Worm (Caenorhabditis elegans) whole organism, L1 larva: ENCODE measurements around the gene ifb-1.

Experiments
- C04F5.9 ChIP-seq: sonication (generic microtip); optimal IDR thresholded peaks from 2 replicates; lab custom pipeline; 2016; ENCODE audit warnings: missing genetic modification characterization, missing compliant biosample characterization
- F16B12.6 ChIP-seq: fragments of 150-350 bp; optimal IDR thresholded peaks from 2 replicates; lab custom pipeline; 2014; ENCODE audit warnings: missing biosample characterization, missing genetic modification characterization
- Y116A8C.19 ChIP-seq: sonication (generic microtip); optimal IDR thresholded peaks from 2 replicates; lab custom pipeline; 2016; ENCODE audit warnings: missing compliant biosample characterization, missing genetic modification characterization, borderline replicate concordance
- aha-1 ChIP-seq: fragments of 150-350 bp; optimal IDR thresholded peaks from 2 replicates; lab custom pipeline; 2014; ENCODE audit warnings: missing biosample characterization, missing genetic modification characterization
- alr-1 ChIP-seq: fragments of 200-800 bp; sonication (Bioruptor generic); optimal IDR thresholded peaks from 2 replicates; lab custom pipeline; 2018; ENCODE audit warnings: borderline replicate concordance, mild to moderate bottlenecking, missing genetic modification characterization, missing compliant biosample characterization
- aly-2 ChIP-seq: fragments of 150-350 bp; optimal IDR thresholded peaks from 2 replicates; lab custom pipeline; 2014; ENCODE audit warnings: missing biosample characterization, missing genetic modification characterization
- ama-1 ChIP-seq: fragments of 150-350 bp; optimal IDR thresholded peaks from 2 replicates; lab custom pipeline; 2014
- ceh-63 ChIP-seq: fragments of 200-800 bp; sonication (Bioruptor generic); optimal IDR thresholded peaks from 2 replicates; lab custom pipeline; 2018; ENCODE audit warnings: mild to moderate bottlenecking, missing genetic modification characterization, missing compliant biosample characterization
- ceh-82 ChIP-seq, 3 experiments: fragments of 150-350 bp in 1 of 3; sonication (generic microtip) in 2 of 3; optimal IDR thresholded peaks; 2 replicates each; lab custom pipeline; 2014 to 2017; ENCODE audit warnings: missing biosample characterization in 3 of 3, missing genetic modification characterization in 3 of 3
- ceh-90 ChIP-seq: sonication (generic microtip); optimal IDR thresholded peaks from 2 replicates; lab custom pipeline; 2016; ENCODE audit warnings: missing genetic modification characterization, missing compliant biosample characterization
- ces-1 ChIP-seq: fragments of 150-350 bp; optimal IDR thresholded peaks from 2 replicates; lab custom pipeline; 2014; ENCODE audit warnings: missing biosample characterization, missing genetic modification reagents, missing genetic modification characterization
- dpl-1 ChIP-seq, 3 experiments: fragments of 150-350 bp in 2 of 3; sonication (generic microtip) in 1 of 3; optimal IDR thresholded peaks; 2 replicates each; lab custom pipeline; 2014 to 2017; ENCODE audit warnings: missing biosample characterization in 3 of 3, missing genetic modification characterization in 3 of 3, missing genetic modification reagents in 3 of 3
- efl-1 ChIP-seq, 4 experiments: fragments of 150-350 bp; optimal IDR thresholded peaks in 3 of 4; peaks in 1 of 4; 1 replicate in 1 of 4; 2 replicates in 3 of 4; lab custom pipeline; 2014; ENCODE audit warnings: missing biosample characterization in 2 of 4, missing genetic modification characterization in 2 of 4, missing genetic modification reagents in 2 of 4
- efl-3 ChIP-seq: fragments of 200-800 bp; sonication (Bioruptor generic); optimal IDR thresholded peaks from 2 replicates; lab custom pipeline; 2018; ENCODE audit warnings: mild to moderate bottlenecking, missing genetic modification characterization, missing compliant biosample characterization
- egl-13 ChIP-seq: sonication (generic microtip); optimal IDR thresholded peaks from 2 replicates; lab custom pipeline; 2016; ENCODE audit warnings: missing genotype, missing genetic modification reagents, missing genetic modification characterization, missing compliant biosample characterization
- egl-27 ChIP-seq, 2 experiments: fragments of 150-350 bp in 1 of 2; sonication (generic microtip); optimal IDR thresholded peaks; 3 replicates each; lab custom pipeline; 2017 to 2018; ENCODE audit warnings: missing biosample characterization in 2 of 2, missing genetic modification characterization in 2 of 2, missing genetic modification reagents in 2 of 2
- elt-2 ChIP-seq: sonication (generic microtip); optimal IDR thresholded peaks from 2 replicates; lab custom pipeline; 2016; ENCODE audit warnings: missing genetic modification characterization, mild to moderate bottlenecking, inconsistent platforms, missing compliant biosample characterization, missing genetic modification reagents
- elt-3 ChIP-seq, 6 experiments: fragments of 150-350 bp in 1 of 6; sonication (generic microtip); optimal IDR thresholded peaks; 2 replicates each; lab custom pipeline; 2017 to 2018; ENCODE audit warnings: missing biosample characterization in 6 of 6, missing genetic modification characterization in 6 of 6, inconsistent platforms in 1 of 6
- fkh-10 ChIP-seq: sonication (generic microtip); optimal IDR thresholded peaks from 2 replicates; lab custom pipeline; 2017; ENCODE audit warnings: missing biosample characterization, missing genetic modification reagents, missing genetic modification characterization
- fkh-8 ChIP-seq: sonication (generic microtip); optimal IDR thresholded peaks from 2 replicates; lab custom pipeline; 2016; ENCODE audit warnings: mild to moderate bottlenecking, missing genetic modification characterization, missing compliant biosample characterization
- fos-1 ChIP-seq: fragments of 150-350 bp; optimal IDR thresholded peaks from 2 replicates; lab custom pipeline; 2014; ENCODE audit warnings: missing biosample characterization, missing genetic modification characterization
- grh-1 ChIP-seq: fragments of 200-800 bp; sonication (Bioruptor generic); IDR thresholded peaks from 2 replicates; pipeline ENCODE4 v1.3.6; 2022; ENCODE audit warnings: missing genetic modification reagents, missing genetic modification characterization, missing compliant biosample characterization
- hlh-17 ChIP-seq: fragments of 200-800 bp; sonication (Bioruptor generic); optimal IDR thresholded peaks from 2 replicates; lab custom pipeline; 2018; ENCODE audit warnings: missing genetic modification characterization, mild to moderate bottlenecking, missing compliant biosample characterization, moderate library complexity, borderline replicate concordance
- hlh-4 ChIP-seq: sonication (generic microtip); optimal IDR thresholded peaks from 2 replicates; lab custom pipeline; 2016; ENCODE audit warnings: mild to moderate bottlenecking, missing genetic modification characterization, missing compliant biosample characterization
- hpl-2 ChIP-seq: fragments of 150-350 bp; optimal IDR thresholded peaks from 2 replicates; lab custom pipeline; 2014; ENCODE audit warnings: missing biosample characterization, missing genetic modification reagents, missing genetic modification characterization
- irx-1 ChIP-seq: sonication (generic microtip); optimal IDR thresholded peaks from 2 replicates; lab custom pipeline; 2016; ENCODE audit warnings: missing genetic modification characterization, missing compliant biosample characterization
- jun-1 ChIP-seq: fragments of 150-350 bp; optimal IDR thresholded peaks from 2 replicates; lab custom pipeline; 2014; ENCODE audit warnings: missing biosample characterization, missing genetic modification reagents, missing genetic modification characterization
- lin-14 ChIP-seq: fragments of 200-800 bp; sonication (Bioruptor generic); optimal IDR thresholded peaks from 2 replicates; lab custom pipeline; 2018; ENCODE audit warnings: mild to moderate bottlenecking, missing genetic modification characterization, moderate library complexity, missing compliant biosample characterization
- mef-2 ChIP-seq: fragments of 150-350 bp; optimal IDR thresholded peaks from 2 replicates; lab custom pipeline; 2014; ENCODE audit warnings: missing biosample characterization, missing genetic modification characterization
- mep-1 ChIP-seq: fragments of 150-350 bp; optimal IDR thresholded peaks from 2 replicates; lab custom pipeline; 2014; ENCODE audit warnings: missing biosample characterization, missing genetic modification characterization
- nhr-12 ChIP-seq: sonication (generic microtip); optimal IDR thresholded peaks from 2 replicates; lab custom pipeline; 2017; ENCODE audit warnings: missing biosample characterization, missing genetic modification characterization
- nhr-71 ChIP-seq: sonication (generic microtip); optimal IDR thresholded peaks from 2 replicates; lab custom pipeline; 2016; ENCODE audit warnings: mild to moderate bottlenecking, missing genetic modification characterization, moderate library complexity, missing compliant biosample characterization
- nhr-76 ChIP-seq: sonication (generic microtip); optimal IDR thresholded peaks from 2 replicates; lab custom pipeline; 2017; ENCODE audit warnings: missing biosample characterization, missing genetic modification characterization
- nhr-84 ChIP-seq: sonication (generic microtip); optimal IDR thresholded peaks from 2 replicates; lab custom pipeline; 2017; ENCODE audit warnings: missing biosample characterization, missing genetic modification characterization
- nhr-85 ChIP-seq: sonication (generic microtip); peaks from one replicate; lab custom pipeline; 2016; ENCODE audit warnings: missing genetic modification characterization, inconsistent platforms, missing compliant biosample characterization
- nhr-90 ChIP-seq: sonication (generic microtip); optimal IDR thresholded peaks from 2 replicates; lab custom pipeline; 2016; ENCODE audit warnings: mild to moderate bottlenecking, missing genetic modification characterization, missing compliant biosample characterization; ENCODE audit not compliant: poor library complexity
- pag-3 ChIP-seq: sonication (generic microtip); optimal IDR thresholded peaks from 2 replicates; lab custom pipeline; 2017; ENCODE audit warnings: missing genetic modification characterization, mild to moderate bottlenecking, missing compliant biosample characterization, antibody characterized with exemption, borderline replicate concordance; ENCODE audit not compliant: insufficient read depth
- pax-3 ChIP-seq: fragments of 200-800 bp; sonication (Bioruptor generic); optimal IDR thresholded peaks from 2 replicates; lab custom pipeline; 2018; ENCODE audit warnings: mild to moderate bottlenecking, missing genetic modification characterization, moderate library complexity, missing compliant biosample characterization
- pqm-1 ChIP-seq: sonication (generic microtip); optimal IDR thresholded peaks from 3 replicates; lab custom pipeline; 2017; ENCODE audit warnings: missing biosample characterization, missing genetic modification characterization
- rnt-1 ChIP-seq: sonication (generic microtip); optimal IDR thresholded peaks from 2 replicates; lab custom pipeline; 2016; ENCODE audit warnings: mild to moderate bottlenecking, missing genetic modification characterization, moderate library complexity, missing compliant biosample characterization
- skn-1 ChIP-seq: fragments of 150-350 bp; optimal IDR thresholded peaks from 2 replicates; lab custom pipeline; 2014; ENCODE audit warnings: missing biosample characterization, missing genetic modification characterization
- snpc-4 ChIP-seq: fragments of 150-350 bp; optimal IDR thresholded peaks from 2 replicates; lab custom pipeline; 2014; ENCODE audit warnings: missing biosample characterization, missing genetic modification characterization
- sox-4 ChIP-seq: sonication (generic microtip); optimal IDR thresholded peaks from 2 replicates; lab custom pipeline; 2016; ENCODE audit warnings: missing genetic modification characterization, missing compliant biosample characterization
- sptf-1 ChIP-seq: fragments of 150-350 bp; optimal IDR thresholded peaks from 2 replicates; lab custom pipeline; 2014; ENCODE audit warnings: missing biosample characterization, missing genetic modification characterization
- sup-37 ChIP-seq: fragments of 200-800 bp; sonication (Bioruptor generic); optimal IDR thresholded peaks from 2 replicates; lab custom pipeline; 2018; ENCODE audit warnings: mild to moderate bottlenecking, missing genetic modification characterization, missing compliant biosample characterization
- tbx-2 ChIP-seq: sonication (generic microtip); optimal IDR thresholded peaks from 2 replicates; lab custom pipeline; 2016; ENCODE audit warnings: missing genetic modification characterization, missing compliant biosample characterization
- unc-30 ChIP-seq: sonication (generic microtip); optimal IDR thresholded peaks from 2 replicates; lab custom pipeline; 2017; ENCODE audit warnings: missing biosample characterization, missing genetic modification characterization
- unc-62 ChIP-seq: fragments of 150-350 bp; optimal IDR thresholded peaks from 2 replicates; lab custom pipeline; 2014; ENCODE audit warnings: missing biosample characterization, missing genetic modification reagents, missing genetic modification characterization
- unc-86 ChIP-seq: sonication (generic microtip); optimal IDR thresholded peaks from 2 replicates; lab custom pipeline; 2016; ENCODE audit warnings: missing genetic modification characterization, missing compliant biosample characterization
- vab-15 ChIP-seq: sonication (generic microtip); optimal IDR thresholded peaks from 2 replicates; lab custom pipeline; 2017; ENCODE audit warnings: missing genotype, mild to moderate bottlenecking, missing genetic modification characterization, missing compliant biosample characterization
- xbp-1 ChIP-seq: sonication (generic microtip); optimal IDR thresholded peaks from 2 replicates; lab custom pipeline; 2016; ENCODE audit warnings: missing genetic modification characterization, missing compliant biosample characterization
- zip-4 ChIP-seq: fragments of 200-800 bp; sonication (Bioruptor generic); optimal IDR thresholded peaks from 2 replicates; lab custom pipeline; 2018; ENCODE audit warnings: mild to moderate bottlenecking, missing genetic modification characterization, moderate library complexity, missing compliant biosample characterization
- ztf-11 ChIP-seq, 2 experiments: sonication (generic microtip); optimal IDR thresholded peaks; 2 replicates each; lab custom pipeline; 2016 to 2017; ENCODE audit warnings: missing genetic modification characterization in 2 of 2, missing biosample characterization in 1 of 2, missing compliant biosample characterization in 1 of 2

The ifb-1 gene

DNA sequence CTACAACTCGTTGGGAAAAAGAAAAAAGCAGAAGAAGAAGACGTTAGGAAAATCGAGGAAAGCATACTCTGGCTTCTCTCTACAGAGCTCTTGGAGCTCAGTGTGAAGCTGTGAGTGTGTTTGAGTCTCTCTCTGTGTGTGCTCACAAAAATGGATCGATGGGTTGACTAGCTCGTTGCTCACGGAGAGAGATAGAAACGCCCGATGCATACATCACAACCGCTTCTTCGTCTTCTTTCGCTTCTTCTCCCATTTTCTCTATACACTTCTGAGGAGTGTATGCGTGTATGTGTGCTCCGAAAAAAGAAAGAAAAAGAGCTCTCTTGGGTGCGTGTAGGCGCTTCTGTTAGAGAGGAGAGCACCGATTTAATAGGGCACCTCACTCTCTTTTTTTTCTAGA lies 40.3 kb upstream of the ifb-1 start (continued):
- TF ChIP-seq egl-13 (peak; percentile 60), hlh-17 (GFP tag; lab: Kevin White, UChicago) (no peak), ceh-63 (no peak), F16B12.6 (tag; lab: Kevin White, UChicago) (peak; percentile 6), efl-1 (optimal IDR thresholded peaks at IDR 0.05; lab: Kevin White, UChicago) (peak; percentile 15 to 37), efl-1 (GFP tag; optimal IDR thresholded peaks at IDR 0.05 in 1 of 2; lab: Kevin White, UChicago) (no peak), unc-62 (no peak), ces-1 (GFP tag; lab: Kevin White, UChicago) (no peak), nhr-12 (tag; lab: Kevin White, UChicago) (no peak), hlh-4 (tag; lab: Kevin White, UChicago) (no peak), nhr-71 (tag; lab: Kevin White, UChicago) (peak; percentile 48), nhr-76 (tag; lab: Kevin White, UChicago) (no peak), sup-37 (GFP tag; lab: Kevin White, UChicago) (no peak), sptf-1 (tag; lab: Kevin White, UChicago) (no peak), fos-1 (tag; lab: Kevin White, UChicago) (peak; percentile 64), nhr-85 (tag; lab: Kevin White, UChicago) (no peak), fkh-10 (GFP tag; lab: Kevin White, UChicago) (peak; percentile 85), mef-2 (no peak), xbp-1 (tag; lab: Kevin White, UChicago) (peak; percentile 29), efl-3 (no peak), ceh-82 (tag; optimal IDR thresholded peaks at IDR 0.05; lab: Kevin White, UChicago) (peak in 2 of 3 experiments; percentile 35 to 86), vab-15 (tag; lab: Kevin White, UChicago) (no peak), nhr-90 (tag; lab: Kevin White, UChicago) (no peak), hpl-2 (GFP tag; lab: Kevin White, UChicago) (no peak), fkh-8 (tag; lab: Kevin White, UChicago) (peak; percentile 95), mep-1 (tag; lab: Kevin White, UChicago) (peak; percentile 46), grh-1 (no peak), Y116A8C.19 (tag; lab: Kevin White, UChicago) (no peak), zip-4 (GFP tag; lab: Kevin White, UChicago) (no peak), C04F5.9 (no peak), unc-86 (tag; lab: Kevin White, UChicago) (peak; percentile 67), rnt-1 (tag; lab: Kevin White, UChicago) (no peak), unc-30 (tag; lab: Kevin White, UChicago) (no peak), ceh-90 (tag; lab: Kevin White, UChicago) (no peak), alr-1 (tag; lab: Kevin White, UChicago) (no peak), pqm-1 (no peak), snpc-4 (tag; lab: Kevin White, UChicago) (no peak), pax-3 (tag; lab: Kevin White, UChicago) (no peak), pag-3 (tag; lab: Kevin White, UChicago) (no peak), dpl-1 (GFP tag; optimal IDR thresholded peaks at IDR 0.05; lab: Kevin White, UChicago) (peak in 1 of 3 experiments; percentile 39), sox-4 (tag; lab: Kevin White, UChicago) (no peak), elt-3 (tag; optimal IDR thresholded peaks at IDR 0.05; lab: Kevin White, UChicago) (no peak), lin-14 (peak; percentile 93), tbx-2 (tag; lab: Kevin White, UChicago) (peak; percentile 36), egl-27 (tag; optimal IDR thresholded peaks at IDR 0.05; lab: Kevin White, UChicago) (no peak), ztf-11 (tag; optimal IDR thresholded peaks at IDR 0.05; lab: Kevin White, UChicago) (no peak), elt-2 (no peak), aha-1 (no peak), ama-1 (no peak), skn-1 (peak; percentile 33), nhr-84 (tag; lab: Kevin White, UChicago) (no peak), aly-2 (no peak), irx-1 (tag; lab: Kevin White, UChicago) (peak; percentile 5), jun-1 (no peak)
